Worm (Caenorhabditis elegans): ENCODE measurements around the gene srb-17.
A peak's percentile ranks its signal among the peaks of the same experiment; 100 is the strongest.

The srb-17 gene

ce11 chrIV:10503750-10504232 lies 46.8 kb upstream of the srb-17 start (continued):
- TF ChIP-seq ctbp-1 (GFP tag; IDR thresholded peaks at IDR 0.05) (peak; percentile 78), Y105C5A.15 (GFP tag; IDR thresholded peaks at IDR 0.05) (no peak), nhr-111 (GFP tag; optimal IDR thresholded peaks at IDR 0.05) (no peak), madf-9 (GFP tag; conservative IDR thresholded peaks at IDR 0.05) (0 out of 2 replicates have a peak, but pooled peaks have one; percentile 40), snpc-1.2 (GFP tag; IDR thresholded peaks at IDR 0.05) (0 out of 2 replicates have a peak, but pooled peaks have one; percentile 28), vab-7 (GFP tag; IDR thresholded peaks at IDR 0.05) (0 out of 2 replicates have a peak, but pooled peaks have one; percentile 12), ZK546.5 (tag; optimal IDR thresholded peaks at IDR 0.05) (no peak), mdt-29 (GFP tag; IDR thresholded peaks at IDR 0.05) (no peak), nhr-6 (tag; optimal IDR thresholded peaks at IDR 0.05) (no peak), lin-15B (tag; optimal IDR thresholded peaks at IDR 0.05) (no peak), T26A8.4 (GFP tag; IDR thresholded peaks at IDR 0.05) (no peak), F26F4.8 (GFP tag; conservative IDR thresholded peaks at IDR 0.05) (no peak), dmd-8 (GFP tag; IDR thresholded peaks at IDR 0.05) (no peak), nhr-102 (tag; optimal IDR thresholded peaks at IDR 0.05) (no peak), daf-19 (GFP tag; conservative IDR thresholded peaks at IDR 0.05) (no peak), arid-1 (GFP tag; conservative IDR thresholded peaks at IDR 0.05) (no peak), egl-43 (GFP tag; IDR thresholded peaks at IDR 0.05) (peak; percentile 79), nhr-28 (tag; optimal IDR thresholded peaks at IDR 0.05) (peak; percentile 7), F37D6.2 (tag; optimal IDR thresholded peaks at IDR 0.05) (peak; percentile 62), nhr-76 (tag; optimal IDR thresholded peaks at IDR 0.05) (no peak), zip-11 (GFP tag; IDR thresholded peaks at IDR 0.05) (no peak), ceh-20 (GFP tag; IDR thresholded peaks at IDR 0.05) (no peak), spr-1 (tag; optimal IDR thresholded peaks at IDR 0.05) (peak; percentile 3), dpl-1 (GFP tag; optimal IDR thresholded peaks at IDR 0.05) (no peak), ceh-32 (tag; optimal IDR thresholded peaks at IDR 0.05; ENCODE audit: poor library complexity) (no peak), daf-12 (tag; optimal IDR thresholded peaks at IDR 0.05) (no peak), hif-1 (tag; optimal IDR thresholded peaks at IDR 0.05) (peak in 1 of 2 experiments; percentile 28), hmg-1.1 (GFP tag; IDR thresholded peaks at IDR 0.05) (peak; percentile 71), nhr-237 (tag; optimal IDR thresholded peaks at IDR 0.05) (no peak), nhr-10 (tag; optimal IDR thresholded peaks at IDR 0.05) (no peak), nhr-41 (GFP tag; IDR thresholded peaks at IDR 0.05) (no peak), ceh-28 (tag; optimal IDR thresholded peaks at IDR 0.05) (peak; percentile 70), aha-1 (tag) (peak; percentile 83), mxl-2 (GFP tag; conservative IDR thresholded peaks at IDR 0.05) (no peak), spr-3 (GFP tag; optimal IDR thresholded peaks at IDR 0.05) (no peak), lsy-2 (tag; optimal IDR thresholded peaks at IDR 0.05) (peak; percentile 17 to 37), unc-130 (GFP tag; optimal IDR thresholded peaks at IDR 0.05) (no peak), dmd-6 (GFP tag; IDR thresholded peaks at IDR 0.05) (peak; percentile 41), dve-1 (tag; optimal IDR thresholded peaks at IDR 0.05; ENCODE audit: insufficient read depth) (no peak), ceh-82 (tag; optimal IDR thresholded peaks at IDR 0.05) (no peak), T20F7.1 (GFP tag; optimal IDR thresholded peaks at IDR 0.05) (no peak), saeg-2 (GFP tag; IDR thresholded peaks at IDR 0.05) (no peak), ama-1 (optimal IDR thresholded peaks at IDR 0.05) (no peak), gei-8 (GFP tag; optimal IDR thresholded peaks at IDR 0.05) (no peak), F10B5.3 (tag; optimal IDR thresholded peaks at IDR 0.05) (no peak), lin-1 (GFP tag; IDR thresholded peaks at IDR 0.05) (no peak), nhr-77 (tag; optimal IDR thresholded peaks at IDR 0.05) (peak; percentile 35), nhr-11 (tag; optimal IDR thresholded peaks at IDR 0.05) (peak; percentile 90), php-3 (GFP tag; IDR thresholded peaks at IDR 0.05) (no peak), snpc-4 (tag; optimal IDR thresholded peaks at IDR 0.05) (no peak), ztf-11 (tag; optimal IDR thresholded peaks at IDR 0.05) (no peak), mep-1 (tag; optimal IDR thresholded peaks at IDR 0.05) (peak; percentile 74)
